Fruit fly (Drosophila melanogaster) whole organism, embryonic: Measurements from ENCODE around the gene CG33795.

ENCODE experiments used
- Atf-2 ChIP-seq: fragments of 200-800 bp; sonication (Bioruptor generic); optimal IDR thresholded peaks from 2 replicates; lab custom pipeline; 2016; ENCODE audit warnings: missing biosample characterization, missing genetic modification characterization
- B-H1 ChIP-seq: fragments of 200-800 bp; sonication (Bioruptor generic); IDR thresholded peaks from 3 replicates; pipeline ENCODE4 v1.3.6; 2022; ENCODE audit warnings: missing biosample characterization, missing genetic modification characterization
- Bgb ChIP-seq: fragments of 200-800 bp; sonication (Bioruptor generic); IDR thresholded peaks from 2 replicates; pipeline ENCODE4 v1.3.6; 2022; ENCODE audit warnings: missing biosample characterization, missing genetic modification characterization; ENCODE audit not compliant: partially characterized antibody
- CG10147 ChIP-seq: fragments of 200-800 bp; sonication (Bioruptor generic); optimal IDR thresholded peaks from 2 replicates; lab custom pipeline; 2019; ENCODE audit warnings: missing biosample characterization, mild to moderate bottlenecking, missing genetic modification characterization, moderate library complexity
- CG1024 ChIP-seq: fragments of 200-800 bp; sonication (Bioruptor generic); IDR thresholded peaks from 2 replicates; pipeline ENCODE4 v1.3.6; 2022; ENCODE audit warnings: missing biosample characterization, missing genetic modification characterization
- CG10366 ChIP-seq: fragments of 200-800 bp; sonication (Bioruptor generic); IDR thresholded peaks from 2 replicates; pipeline ENCODE4 v1.3.6; 2022; ENCODE audit warnings: missing biosample characterization, missing genetic modification characterization
- CG10462 ChIP-seq: fragments of 200-800 bp; sonication (Bioruptor generic); optimal IDR thresholded peaks from 2 replicates; lab custom pipeline; 2016; ENCODE audit warnings: missing biosample characterization, missing genetic modification characterization
- CG11247 ChIP-seq: fragments of 200-800 bp; sonication (Bioruptor generic); IDR thresholded peaks from 2 replicates; pipeline ENCODE4 v1.3.6; 2022; ENCODE audit warnings: missing biosample characterization, missing genetic modification characterization
- CG11696 ChIP-seq: fragments of 200-800 bp; sonication (Bioruptor generic); IDR thresholded peaks from 2 replicates; pipeline ENCODE4 v1.3.6; 2022; ENCODE audit warnings: missing biosample characterization, missing genetic modification characterization
- CG12071 ChIP-seq: fragments of 200-800 bp; sonication (Bioruptor generic); optimal IDR thresholded peaks from 3 replicates; lab custom pipeline; 2018; ENCODE audit warnings: missing biosample characterization, mild to moderate bottlenecking, missing genetic modification characterization
- CG14860 ChIP-seq: fragments of 200-800 bp; sonication (Bioruptor generic); IDR thresholded peaks from 3 replicates; pipeline ENCODE4 v1.3.6; 2022; ENCODE audit warnings: missing biosample characterization, missing genetic modification characterization; ENCODE audit not compliant: partially characterized antibody
- CG15696 ChIP-seq: fragments of 200-800 bp; sonication (Bioruptor generic); optimal IDR thresholded peaks from 2 replicates; lab custom pipeline; 2019; ENCODE audit warnings: missing biosample characterization, mild to moderate bottlenecking, missing genetic modification characterization, moderate library complexity
- CG17359 ChIP-seq: fragments of 200-800 bp; sonication (Bioruptor generic); optimal IDR thresholded peaks from 3 replicates; lab custom pipeline; 2018; ENCODE audit warnings: missing biosample characterization, mild to moderate bottlenecking, missing genetic modification characterization, moderate library complexity
- CG30403 ChIP-seq: fragments of 200-800 bp; sonication (Bioruptor generic); optimal IDR thresholded peaks from 3 replicates; lab custom pipeline; 2016; ENCODE audit warnings: missing biosample characterization, missing genetic modification characterization
- CG4404 ChIP-seq: fragments of 200-800 bp; sonication (Bioruptor generic); IDR thresholded peaks from 2 replicates; pipeline ENCODE4 v1.3.6; 2022; ENCODE audit warnings: missing biosample characterization, missing genetic modification characterization
- CG5953 ChIP-seq: fragments of 200-800 bp; sonication (Bioruptor generic); IDR thresholded peaks from 2 replicates; pipeline ENCODE4 v1.3.6; 2022; ENCODE audit warnings: missing biosample characterization, missing genetic modification characterization
- CG6683 ChIP-seq: fragments of 200-800 bp; sonication (Bioruptor generic); optimal IDR thresholded peaks from 2 replicates; lab custom pipeline; 2017; ENCODE audit warnings: missing biosample characterization, mild to moderate bottlenecking, missing genetic modification characterization, missing genetic modification reagents
- CG7928 ChIP-seq: fragments of 200-800 bp; sonication (Bioruptor generic); optimal IDR thresholded peaks from 2 replicates; lab custom pipeline; 2017; ENCODE audit warnings: missing biosample characterization, mild to moderate bottlenecking, missing genetic modification characterization
- CG8089 ChIP-seq: fragments of 200-800 bp; sonication (Bioruptor generic); optimal IDR thresholded peaks from 3 replicates; lab custom pipeline; 2016; ENCODE audit warnings: missing biosample characterization, missing genetic modification characterization
- CG8388 ChIP-seq: fragments of 200-800 bp; sonication (Bioruptor generic); optimal IDR thresholded peaks from 2 replicates; lab custom pipeline; 2019; ENCODE audit warnings: missing biosample characterization, mild to moderate bottlenecking, missing genetic modification characterization, moderate library complexity
- CG8478 ChIP-seq: fragments of >200 bp; optimal IDR thresholded peaks from 2 replicates; lab custom pipeline; 2018
- CG8924 ChIP-seq: fragments of 200-800 bp; optimal IDR thresholded peaks from 3 replicates; lab custom pipeline; 2019; ENCODE audit warnings: missing biosample characterization, mild to moderate bottlenecking, missing genetic modification characterization, moderate library complexity
- CG9437 ChIP-seq: fragments of 200-800 bp; sonication (Bioruptor generic); optimal IDR thresholded peaks from 2 replicates; lab custom pipeline; 2018; ENCODE audit warnings: missing biosample characterization, mild to moderate bottlenecking, missing genetic modification characterization
- CG9609 ChIP-seq: fragments of 200-800 bp; sonication (Bioruptor generic); optimal IDR thresholded peaks from 3 replicates; lab custom pipeline; 2016; ENCODE audit warnings: missing biosample characterization, missing genetic modification characterization
- CoRest ChIP-seq: fragments of 200-800 bp; sonication (Bioruptor generic); optimal IDR thresholded peaks from 3 replicates; lab custom pipeline; 2018; ENCODE audit warnings: missing biosample characterization, mild to moderate bottlenecking, missing genetic modification characterization, moderate library complexity
- Dad ChIP-seq: fragments of 200-800 bp; sonication (Bioruptor generic); optimal IDR thresholded peaks from 3 replicates; lab custom pipeline; 2016; ENCODE audit warnings: missing biosample characterization, missing genetic modification characterization
- HLH3B ChIP-seq: fragments of 200-800 bp; sonication (Bioruptor generic); IDR thresholded peaks from 2 replicates; pipeline ENCODE4 v1.3.6; 2022; ENCODE audit warnings: missing biosample characterization, missing genetic modification characterization
- HLH4C ChIP-seq: fragments of 200-800 bp; sonication (Bioruptor generic); IDR thresholded peaks from 3 replicates; pipeline ENCODE4 v1.3.6; 2022; ENCODE audit warnings: missing biosample characterization, missing genetic modification characterization; ENCODE audit not compliant: partially characterized antibody
- NC2β ChIP-seq: fragments of 200-800 bp; sonication (Bioruptor generic); optimal IDR thresholded peaks from 2 replicates; lab custom pipeline; 2016; ENCODE audit warnings: missing biosample characterization, missing genetic modification characterization
- NfI ChIP-seq: fragments of 200-800 bp; sonication (Bioruptor generic); optimal IDR thresholded peaks from 3 replicates; lab custom pipeline; 2018; ENCODE audit warnings: missing biosample characterization, mild to moderate bottlenecking, missing genetic modification characterization, moderate library complexity
- PHDP ChIP-seq: fragments of 200-800 bp; sonication (Bioruptor generic); optimal IDR thresholded peaks from 3 replicates; lab custom pipeline; 2018; ENCODE audit warnings: missing biosample characterization, mild to moderate bottlenecking, missing genetic modification characterization, moderate library complexity
- Xrp1 ChIP-seq: fragments of 200-800 bp; sonication (Bioruptor generic); IDR thresholded peaks from 2 replicates; pipeline ENCODE4 v1.3.6; 2022; ENCODE audit warnings: missing biosample characterization, missing genetic modification characterization
- amos ChIP-seq: fragments of 200-800 bp; sonication (Bioruptor generic); IDR thresholded peaks from 2 replicates; pipeline ENCODE4 v1.3.6; 2022; ENCODE audit warnings: missing biosample characterization, missing genetic modification characterization; ENCODE audit not compliant: partially characterized antibody
- ara ChIP-seq: fragments of 200-800 bp; sonication (Bioruptor generic); IDR thresholded peaks from 2 replicates; pipeline ENCODE4 v1.3.6; 2022; ENCODE audit warnings: missing biosample characterization, missing genetic modification characterization
- ase ChIP-seq: fragments of 200-800 bp; sonication (Bioruptor generic); IDR thresholded peaks from 3 replicates; pipeline ENCODE4 v1.3.6; 2022; ENCODE audit warnings: missing biosample characterization, missing genetic modification characterization
- ash1 ChIP-seq: fragments of 200-800 bp; sonication (Bioruptor generic); optimal IDR thresholded peaks from 2 replicates; lab custom pipeline; 2018; ENCODE audit warnings: missing biosample characterization, mild to moderate bottlenecking, missing genetic modification characterization
- bcd ChIP-seq: fragments of 200-800 bp; sonication (Bioruptor generic); optimal IDR thresholded peaks from 2 replicates; lab custom pipeline; 2017; ENCODE audit warnings: missing biosample characterization, mild to moderate bottlenecking, missing genetic modification characterization
- bsh ChIP-seq, 2 experiments: fragments of 200-800 bp; sonication (Bioruptor generic); optimal IDR thresholded peaks; 2 replicates each; lab custom pipeline; 2017 to 2018; ENCODE audit warnings: mild to moderate bottlenecking in 2 of 2, missing biosample characterization in 2 of 2, missing genetic modification characterization in 2 of 2, moderate library complexity in 1 of 2
- chm ChIP-seq: fragments of 200-800 bp; sonication (Bioruptor generic); IDR thresholded peaks from 2 replicates; pipeline ENCODE4 v1.3.6; 2022; ENCODE audit warnings: missing biosample characterization, missing genetic modification characterization
- ewg ChIP-seq: fragments of 200-800 bp; sonication (Bioruptor generic); optimal IDR thresholded peaks from 3 replicates; lab custom pipeline; 2017; ENCODE audit warnings: mild to moderate bottlenecking, missing biosample characterization, missing genetic modification reagents, missing genetic modification characterization
- gsb ChIP-seq: fragments of 200-800 bp; sonication (Bioruptor generic); IDR thresholded peaks from 2 replicates; pipeline ENCODE4 v1.3.6; 2022; ENCODE audit warnings: missing biosample characterization, missing genetic modification characterization
- hkb ChIP-seq, 2 experiments: fragments of 200-800 bp in 1 of 2; fragments of >200 bp in 1 of 2; sonication (Bioruptor generic) in 1 of 2; IDR thresholded peaks in 1 of 2; optimal IDR thresholded peaks in 1 of 2; 2 replicates each; pipeline versions ENCODE4 v1.3.6 to Lab custom; 2017 to 2022; ENCODE audit warnings: missing biosample characterization in 1 of 2, missing genetic modification characterization in 1 of 2
- kah ChIP-seq: fragments of 200-800 bp; sonication (Bioruptor generic); optimal IDR thresholded peaks from 2 replicates; lab custom pipeline; 2018; ENCODE audit warnings: missing biosample characterization, mild to moderate bottlenecking, missing genetic modification characterization
- lov ChIP-seq, 2 experiments: fragments of 200-800 bp in 1 of 2; fragments of >200 bp in 1 of 2; sonication (Bioruptor generic) in 1 of 2; IDR thresholded peaks in 1 of 2; optimal IDR thresholded peaks in 1 of 2; 2 replicates in 1 of 2; 3 replicates in 1 of 2; pipeline versions ENCODE4 v1.3.6 to Lab custom; 2017 to 2022; ENCODE audit warnings: missing biosample characterization in 1 of 2, missing genetic modification characterization in 1 of 2
- row ChIP-seq: fragments of 200-800 bp; sonication (Bioruptor generic); IDR thresholded peaks from 3 replicates; pipeline ENCODE4 v1.3.6; 2022; ENCODE audit warnings: missing biosample characterization, missing genetic modification characterization
- schlank ChIP-seq: fragments of 200-800 bp; sonication (Bioruptor generic); optimal IDR thresholded peaks from 2 replicates; lab custom pipeline; 2018; ENCODE audit warnings: missing biosample characterization, mild to moderate bottlenecking, missing genetic modification characterization
- sim ChIP-seq: fragments of 200-800 bp; sonication (Bioruptor generic); IDR thresholded peaks from 2 replicates; pipeline ENCODE4 v1.3.6; 2022; ENCODE audit warnings: missing biosample characterization, missing genetic modification characterization
- trh ChIP-seq: fragments of 200-800 bp; sonication (Bioruptor generic); optimal IDR thresholded peaks from 2 replicates; lab custom pipeline; 2016; ENCODE audit warnings: missing biosample characterization, missing genetic modification characterization
- usp ChIP-seq: fragments of >200 bp; optimal IDR thresholded peaks from 2 replicates; lab custom pipeline; 2017; ENCODE audit warnings: missing biosample characterization, missing genetic modification characterization
- vnd ChIP-seq: fragments of 200-800 bp; sonication (Bioruptor generic); IDR thresholded peaks from 3 replicates; pipeline ENCODE4 v1.3.6; 2022; ENCODE audit warnings: missing biosample characterization, missing genetic modification characterization; ENCODE audit not compliant: partially characterized antibody
- zfh2 ChIP-seq: fragments of 200-800 bp; sonication (Bioruptor generic); optimal IDR thresholded peaks from 2 replicates; lab custom pipeline; 2016; ENCODE audit warnings: missing biosample characterization, missing genetic modification characterization

CG33795 gene

DNA sequence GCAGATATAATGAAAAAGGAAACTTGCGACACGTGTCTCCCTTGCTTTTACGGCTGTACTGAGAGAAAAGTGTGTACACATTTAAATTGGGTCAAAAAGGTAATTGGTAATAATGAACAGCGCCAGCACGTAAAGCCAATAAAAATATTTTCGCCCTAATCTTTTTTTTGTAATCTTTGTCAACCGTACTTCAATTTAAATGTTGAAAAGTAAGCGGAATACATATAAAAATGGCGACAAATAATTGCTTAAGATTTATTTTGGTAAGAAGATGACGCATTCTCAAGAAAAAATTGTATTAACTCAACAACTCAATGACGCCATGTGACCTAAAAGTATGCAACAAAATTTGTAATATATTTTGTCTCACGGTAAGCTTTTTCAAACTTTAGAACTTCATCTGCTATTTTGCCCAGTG, 23.4 kb downstream of the CG33795 start (continued):
- no peak for TF ChIP-seq Xrp1 (GFP tag; lab: Robert Waterston, UW)
- TF ChIP-seq CG9609: no peak
- peak; percentile 56 for TF ChIP-seq CG30403 (GFP tag; lab: Kevin White, UChicago)
- TF ChIP-seq CG15696 (tag; lab: Kevin White, UChicago): no peak
- peak; percentile 53 for TF ChIP-seq CoRest
- TF ChIP-seq hkb (optimal IDR thresholded peaks at IDR 0.05; lab: Kevin White, UChicago): no peak
- no peak for TF ChIP-seq hkb (GFP tag; IDR thresholded peaks at IDR 0.05; lab: Robert Waterston, UW)
- TF ChIP-seq CG6683 (GFP tag; lab: Kevin White, UChicago): no peak
- no peak for TF ChIP-seq gsb
- peak; percentile 58 for TF ChIP-seq CG10147 (GFP tag; lab: Kevin White, UChicago)
- no peak for TF ChIP-seq CG7928 (GFP tag; lab: Kevin White, UChicago)
- TF ChIP-seq CG11247 (GFP tag; lab: Robert Waterston, UW): no peak
- no peak for TF ChIP-seq ewg (GFP tag; lab: Kevin White, UChicago)
- TF ChIP-seq bcd: peak; percentile 13
- no peak for TF ChIP-seq schlank (tag; lab: Kevin White, UChicago)
- no peak for TF ChIP-seq Dad (GFP tag; lab: Kevin White, UChicago)
- no peak for TF ChIP-seq sim (GFP tag; lab: Robert Waterston, UW)
- no peak for TF ChIP-seq CG8089 (GFP tag; lab: Kevin White, UChicago)
- no peak for TF ChIP-seq ara (GFP tag; lab: Robert Waterston, UW)
- TF ChIP-seq CG5953 (GFP tag; lab: Robert Waterston, UW): no peak
- TF ChIP-seq CG10366: no peak
- TF ChIP-seq B-H1 (GFP tag; lab: Robert Waterston, UW): no peak
- no peak for TF ChIP-seq CG8478 (lab: Kevin White, UChicago)
- TF ChIP-seq Bgb (GFP tag; lab: Robert Waterston, UW): no peak
- TF ChIP-seq chm: no peak
- no peak for TF ChIP-seq Atf-2 (GFP tag; lab: Kevin White, UChicago)
- no peak for TF ChIP-seq trh (GFP tag; lab: Kevin White, UChicago)
- TF ChIP-seq CG8924 (tag; lab: Kevin White, UChicago): peak; percentile 27
- TF ChIP-seq amos (GFP tag; lab: Robert Waterston, UW): no peak
- no peak for TF ChIP-seq HLH4C
- TF ChIP-seq ase (GFP tag; lab: Robert Waterston, UW): no peak
- TF ChIP-seq CG17359 (tag; lab: Kevin White, UChicago): peak; percentile 3
- no peak for TF ChIP-seq CG10462 (GFP tag; lab: Kevin White, UChicago)
- no peak for TF ChIP-seq CG14860 (GFP tag; lab: Robert Waterston, UW)
- TF ChIP-seq CG4404 (GFP tag; lab: Robert Waterston, UW): no peak
- no peak for TF ChIP-seq usp (GFP tag; lab: Kevin White, UChicago)
- TF ChIP-seq bsh (GFP tag; optimal IDR thresholded peaks at IDR 0.05; lab: Kevin White, UChicago): no peak
- TF ChIP-seq CG9437: peak; percentile 37
- TF ChIP-seq CG11696: no peak
- TF ChIP-seq CG8388: no peak
- TF ChIP-seq vnd (GFP tag; lab: Robert Waterston, UW): no peak
- TF ChIP-seq PHDP (tag; lab: Kevin White, UChicago): peak; percentile 4
- TF ChIP-seq CG1024: no peak
- TF ChIP-seq CG12071 (GFP tag; lab: Kevin White, UChicago): no peak
- TF ChIP-seq lov (optimal IDR thresholded peaks at IDR 0.05; lab: Kevin White, UChicago): no peak
- no peak for TF ChIP-seq lov (GFP tag; IDR thresholded peaks at IDR 0.05; lab: Robert Waterston, UW)
- TF ChIP-seq zfh2: no peak
- no peak for TF ChIP-seq HLH3B (GFP tag; lab: Robert Waterston, UW)
- no peak for TF ChIP-seq NC2β
- peak; percentile 25 for TF ChIP-seq NfI (GFP tag; lab: Kevin White, UChicago)
- no peak for TF ChIP-seq ash1 (GFP tag; lab: Kevin White, UChicago)
- TF ChIP-seq kah: no peak
- TF ChIP-seq row: peak; percentile 40
